Fruit fly (Drosophila melanogaster): ENCODE results near the gene CG5282.

CG5282 gene

dm6 chr3L:20474789-20475208, 48.9 kb upstream of the CG5282 start (continued):
- peak; percentile 84 for TF ChIP-seq CG9609 (GFP tag; optimal IDR thresholded peaks at IDR 0.05)
- TF ChIP-seq Bteb2 (GFP tag; optimal IDR thresholded peaks at IDR 0.05), result peak; percentile 84
- TF ChIP-seq cad (GFP tag; optimal IDR thresholded peaks at IDR 0.05), result no peak
- TF ChIP-seq Stat92E (GFP tag; optimal IDR thresholded peaks at IDR 0.05), result no peak
- TF ChIP-seq Ets65A (GFP tag), result peak; percentile 98
- no peak for TF ChIP-seq fd102C (GFP tag; optimal IDR thresholded peaks at IDR 0.05)
- no peak for TF ChIP-seq amos (GFP tag; IDR thresholded peaks at IDR 0.05; ENCODE audit: partially characterized antibody)
- peak; percentile 77 for TF ChIP-seq CG10147 (GFP tag; optimal IDR thresholded peaks at IDR 0.05)
- TF ChIP-seq CG4854 (GFP tag; optimal IDR thresholded peaks at IDR 0.05), result peak; percentile 80
- no peak for TF ChIP-seq ttk (GFP tag; IDR thresholded peaks at IDR 0.05)
- peak; percentile 57 for TF ChIP-seq ash1 (GFP tag; optimal IDR thresholded peaks at IDR 0.05)
- TF ChIP-seq emc (GFP tag; optimal IDR thresholded peaks at IDR 0.05), result peak; percentile 54
- no peak for TF ChIP-seq ranshi (GFP tag; IDR thresholded peaks at IDR 0.05)
- TF ChIP-seq cg (GFP tag; optimal IDR thresholded peaks at IDR 0.05), result no peak
- TF ChIP-seq CG17612 (GFP tag; IDR thresholded peaks at IDR 0.05), result no peak
- no peak for TF ChIP-seq CG2129 (GFP tag; IDR thresholded peaks at IDR 0.05; ENCODE audit: partially characterized antibody)
- TF ChIP-seq Drgx (GFP tag; IDR thresholded peaks at IDR 0.05), result no peak
- TF ChIP-seq CG6254 (GFP tag; optimal IDR thresholded peaks at IDR 0.05), result peak; percentile 59
- peak; percentile 80 for TF ChIP-seq CG17385 (GFP tag; optimal IDR thresholded peaks at IDR 0.05)
- TF ChIP-seq sens-2 (GFP tag; IDR thresholded peaks at IDR 0.05), result no peak
- TF ChIP-seq CG31224 (GFP tag; IDR thresholded peaks at IDR 0.05), result no peak
- TF ChIP-seq CG17829 (tag; optimal IDR thresholded peaks at IDR 0.05), result peak; percentile 80
- TF ChIP-seq repo (GFP tag; optimal IDR thresholded peaks at IDR 0.05), result peak; percentile 81
- TF ChIP-seq tx (GFP tag; optimal IDR thresholded peaks at IDR 0.05), result peak; percentile 76
- no peak for TF ChIP-seq CG10565 (GFP tag; optimal IDR thresholded peaks at IDR 0.05)
- no peak for TF ChIP-seq Aef1 (GFP tag; IDR thresholded peaks at IDR 0.05)
- peak; percentile 89 for TF ChIP-seq CG15269 (tag; optimal IDR thresholded peaks at IDR 0.05)
- TF ChIP-seq Vsx1 (GFP tag; optimal IDR thresholded peaks at IDR 0.05), result peak; percentile 53
- peak; percentile 37 for TF ChIP-seq Hey (tag; optimal IDR thresholded peaks at IDR 0.05)
- TF ChIP-seq CG17361 (GFP tag; IDR thresholded peaks at IDR 0.05), result no peak
- TF ChIP-seq Opbp (GFP tag; IDR thresholded peaks at IDR 0.05; ENCODE audit: partially characterized antibody), result no peak
- TF ChIP-seq inv (GFP tag; IDR thresholded peaks at IDR 0.05; ENCODE audit: partially characterized antibody), result no peak
- TF ChIP-seq CG9817 (tag; optimal IDR thresholded peaks at IDR 0.05), result peak; percentile 89
- TF ChIP-seq CG11398 (GFP tag; optimal IDR thresholded peaks at IDR 0.05), result peak; percentile 78
- TF ChIP-seq fd3F (GFP tag; optimal IDR thresholded peaks at IDR 0.05), result peak; percentile 78

dm6 chr3L:20474197-20474788, 48.4 kb upstream of the CG5282 start, which contains the start of gene isoQC:
Gene isoQC, plus strand, starts transcription at chr3L:20474466.
- TF ChIP-seq CG16815 (GFP tag; optimal IDR thresholded peaks at IDR 0.05) (no peak), zen (tag; optimal IDR thresholded peaks at IDR 0.05) (no peak), unc-4 (GFP tag; IDR thresholded peaks at IDR 0.05; ENCODE audit: partially characterized antibody) (no peak), CG34422 (GFP tag; IDR thresholded peaks at IDR 0.05) (no peak), hth (optimal IDR thresholded peaks at IDR 0.05) (no peak), Pdp1 (GFP tag; optimal IDR thresholded peaks at IDR 0.05) (peak in 1 of 2 experiments; percentile 99), Med (GFP tag) (peak; percentile 19), CG10431 (GFP tag; optimal IDR thresholded peaks at IDR 0.05) (peak; percentile 76), CG3838 (GFP tag; optimal IDR thresholded peaks at IDR 0.05) (peak; percentile 53), CG4404 (GFP tag; IDR thresholded peaks at IDR 0.05) (no peak), lab (GFP tag; optimal IDR thresholded peaks at IDR 0.05) (no peak), NK7.1 (GFP tag; optimal IDR thresholded peaks at IDR 0.05) (no peak), sens (GFP tag) (peak; percentile 37), jumu (GFP tag; optimal IDR thresholded peaks at IDR 0.05) (no peak), CG4730 (GFP tag; IDR thresholded peaks at IDR 0.05) (no peak), CG1792 (GFP tag; optimal IDR thresholded peaks at IDR 0.05) (no peak), CG2678 (tag; optimal IDR thresholded peaks at IDR 0.05) (no peak)

All from whole organism, embryonic.